Fruit fly (Drosophila melanogaster) whole organism, embryonic: ENCODE measurements around the gene Cep290.

Source experiments
- Atf3 ChIP-seq: fragments of 200-800 bp; sonication (Bioruptor generic); optimal IDR thresholded peaks from 3 replicates; lab custom pipeline; 2016; ENCODE audit warnings: missing biosample characterization, missing genetic modification characterization
- Bgb ChIP-seq: fragments of 200-800 bp; sonication (Bioruptor generic); IDR thresholded peaks from 2 replicates; pipeline ENCODE4 v1.3.6; 2022; ENCODE audit warnings: missing biosample characterization, missing genetic modification characterization; ENCODE audit not compliant: partially characterized antibody
- CG10209 ChIP-seq: fragments of 200-800 bp; sonication (Bioruptor generic); optimal IDR thresholded peaks from 3 replicates; lab custom pipeline; 2017; ENCODE audit warnings: missing biosample characterization, mild to moderate bottlenecking, missing genetic modification characterization, missing genetic modification reagents
- CG1024 ChIP-seq: fragments of 200-800 bp; sonication (Bioruptor generic); IDR thresholded peaks from 2 replicates; pipeline ENCODE4 v1.3.6; 2022; ENCODE audit warnings: missing biosample characterization, missing genetic modification characterization
- CG10543 ChIP-seq: fragments of 200-800 bp; sonication (Bioruptor generic); optimal IDR thresholded peaks from 3 replicates; lab custom pipeline; 2017; ENCODE audit warnings: missing biosample characterization, mild to moderate bottlenecking, missing genetic modification characterization, moderate library complexity
- CG11456 ChIP-seq: fragments of 200-800 bp; sonication (Bioruptor generic); IDR thresholded peaks from 3 replicates; pipeline ENCODE4 v1.3.6; 2022; ENCODE audit warnings: missing biosample characterization, missing genetic modification characterization
- CG12744 ChIP-seq: fragments of 200-800 bp; sonication (Bioruptor generic); optimal IDR thresholded peaks from 2 replicates; lab custom pipeline; 2016; ENCODE audit warnings: missing biosample characterization, missing genetic modification characterization
- CG13123 ChIP-seq: fragments of 200-800 bp; sonication (Bioruptor generic); optimal IDR thresholded peaks from 2 replicates; lab custom pipeline; 2016; ENCODE audit warnings: missing biosample characterization, missing genetic modification characterization
- CG14710 ChIP-seq: fragments of 200-800 bp; sonication (Bioruptor generic); optimal IDR thresholded peaks from 3 replicates; lab custom pipeline; 2019; ENCODE audit warnings: missing biosample characterization, mild to moderate bottlenecking, missing genetic modification characterization, moderate library complexity
- CG1603 ChIP-seq: fragments of 200-800 bp; sonication (Bioruptor generic); optimal IDR thresholded peaks from 2 replicates; lab custom pipeline; 2019; ENCODE audit warnings: missing biosample characterization, mild to moderate bottlenecking, missing genetic modification characterization, moderate library complexity
- CG16863 ChIP-seq: fragments of 200-800 bp; sonication (Bioruptor generic); optimal IDR thresholded peaks from 3 replicates; lab custom pipeline; 2016; ENCODE audit warnings: missing biosample characterization, missing genetic modification characterization
- CG18262 ChIP-seq: fragments of 200-800 bp; optimal IDR thresholded peaks from 3 replicates; lab custom pipeline; 2019; ENCODE audit warnings: missing biosample characterization, mild to moderate bottlenecking, missing genetic modification characterization, moderate library complexity
- CG18619 ChIP-seq: fragments of 200-800 bp; sonication (Bioruptor generic); optimal IDR thresholded peaks from 3 replicates; lab custom pipeline; 2017; ENCODE audit warnings: missing biosample characterization, mild to moderate bottlenecking, missing genetic modification characterization
- CG18764 ChIP-seq: fragments of 200-800 bp; sonication (Bioruptor generic); optimal IDR thresholded peaks from 3 replicates; lab custom pipeline; 2016; ENCODE audit warnings: missing biosample characterization, missing genetic modification characterization
- CG2116 ChIP-seq: fragments of 200-800 bp; sonication (Bioruptor generic); optimal IDR thresholded peaks from 3 replicates; lab custom pipeline; 2018; ENCODE audit warnings: missing biosample characterization, mild to moderate bottlenecking, missing genetic modification characterization
- CG30020 ChIP-seq: fragments of 200-800 bp; optimal IDR thresholded peaks from 2 replicates; lab custom pipeline; 2019; ENCODE audit warnings: missing biosample characterization, mild to moderate bottlenecking, missing genetic modification characterization, moderate library complexity
- CG32532 ChIP-seq: fragments of 200-800 bp; sonication (Bioruptor generic); IDR thresholded peaks from 2 replicates; pipeline ENCODE4 v1.3.6; 2022; ENCODE audit warnings: missing biosample characterization, missing genetic modification characterization
- CG4820 ChIP-seq: fragments of 200-800 bp; sonication (Bioruptor generic); optimal IDR thresholded peaks from 3 replicates; lab custom pipeline; 2016; ENCODE audit warnings: missing biosample characterization, missing genetic modification characterization
- CG6683 ChIP-seq: fragments of 200-800 bp; sonication (Bioruptor generic); optimal IDR thresholded peaks from 2 replicates; lab custom pipeline; 2017; ENCODE audit warnings: missing biosample characterization, mild to moderate bottlenecking, missing genetic modification characterization, missing genetic modification reagents
- CG6854 ChIP-seq: fragments of 200-800 bp; sonication (Bioruptor generic); optimal IDR thresholded peaks from 3 replicates; lab custom pipeline; 2017; ENCODE audit warnings: missing biosample characterization, mild to moderate bottlenecking, missing genetic modification characterization
- CG7928 ChIP-seq: fragments of 200-800 bp; sonication (Bioruptor generic); optimal IDR thresholded peaks from 2 replicates; lab custom pipeline; 2017; ENCODE audit warnings: missing biosample characterization, mild to moderate bottlenecking, missing genetic modification characterization
- CrebB ChIP-seq: fragments of 200-800 bp; sonication (Bioruptor generic); optimal IDR thresholded peaks from 3 replicates; lab custom pipeline; 2018; ENCODE audit warnings: missing biosample characterization, mild to moderate bottlenecking, missing genetic modification characterization
- D19A ChIP-seq: fragments of 200-800 bp; optimal IDR thresholded peaks from 3 replicates; lab custom pipeline; 2019; ENCODE audit warnings: missing biosample characterization, mild to moderate bottlenecking, missing genetic modification characterization, moderate library complexity
- Dll ChIP-seq: fragments of 200-800 bp; sonication (Bioruptor generic); IDR thresholded peaks from 4 replicates; pipeline ENCODE4 v1.3.6; 2022; ENCODE audit warnings: missing biosample characterization, missing genetic modification characterization; ENCODE audit not compliant: partially characterized antibody
- E2f2 ChIP-seq: fragments of 200-800 bp; sonication (Bioruptor generic); IDR thresholded peaks from 2 replicates; pipeline ENCODE4 v1.3.6; 2022; ENCODE audit warnings: missing biosample characterization, missing genetic modification characterization
- H2.0 ChIP-seq: fragments of 200-800 bp; sonication (Bioruptor generic); IDR thresholded peaks from 2 replicates; pipeline ENCODE4 v1.3.6; 2022; ENCODE audit warnings: missing biosample characterization, missing genetic modification characterization
- HmgD ChIP-seq: fragments of 200-800 bp; sonication (Bioruptor generic); optimal IDR thresholded peaks from 3 replicates; lab custom pipeline; 2016; ENCODE audit warnings: missing biosample characterization, missing genetic modification characterization
- MESR4 ChIP-seq: fragments of 200-800 bp; sonication (Bioruptor generic); optimal IDR thresholded peaks from 2 replicates; lab custom pipeline; 2018; ENCODE audit warnings: missing biosample characterization, mild to moderate bottlenecking, missing genetic modification characterization, moderate library complexity
- NC2β ChIP-seq: fragments of 200-800 bp; sonication (Bioruptor generic); optimal IDR thresholded peaks from 2 replicates; lab custom pipeline; 2016; ENCODE audit warnings: missing biosample characterization, missing genetic modification characterization
- Oli ChIP-seq: fragments of 200-800 bp; sonication (Bioruptor generic); optimal IDR thresholded peaks from 2 replicates; lab custom pipeline; 2018; ENCODE audit warnings: missing biosample characterization, mild to moderate bottlenecking, missing genetic modification characterization, moderate library complexity
- Opbp ChIP-seq: fragments of 200-800 bp; sonication (Bioruptor generic); IDR thresholded peaks from 3 replicates; pipeline ENCODE4 v1.3.6; 2022; ENCODE audit warnings: missing biosample characterization, missing genetic modification characterization; ENCODE audit not compliant: partially characterized antibody
- Sin3A ChIP-seq: fragments of >200 bp; optimal IDR thresholded peaks from 2 replicates; lab custom pipeline; 2018
- Six4 ChIP-seq: fragments of 200-800 bp; sonication (Bioruptor generic); optimal IDR thresholded peaks from 2 replicates; lab custom pipeline; 2016; ENCODE audit warnings: missing biosample characterization, missing genetic modification characterization
- bbx ChIP-seq: fragments of 200-800 bp; sonication (Bioruptor generic); IDR thresholded peaks from 2 replicates; pipeline ENCODE4 v1.3.6; 2022; ENCODE audit warnings: missing biosample characterization, missing genetic modification characterization; ENCODE audit not compliant: partially characterized antibody
- corto ChIP-seq: fragments of 200-800 bp; sonication (Bioruptor generic); optimal IDR thresholded peaks from 2 replicates; lab custom pipeline; 2016; ENCODE audit warnings: missing biosample characterization, mild to moderate bottlenecking, missing genetic modification characterization, moderate library complexity
- crp ChIP-seq, 2 experiments: fragments of 200-800 bp; sonication (Bioruptor generic); optimal IDR thresholded peaks; 2 replicates in 1 of 2; 3 replicates in 1 of 2; lab custom pipeline; 2017; ENCODE audit warnings: missing biosample characterization in 2 of 2, missing genetic modification characterization in 2 of 2, mild to moderate bottlenecking in 1 of 2, moderate library complexity in 1 of 2
- dimm ChIP-seq: fragments of 200-800 bp; sonication (Bioruptor generic); IDR thresholded peaks from 2 replicates; pipeline ENCODE4 v1.3.6; 2022; ENCODE audit warnings: missing biosample characterization, missing genetic modification characterization
- ftz-f1 ChIP-seq: fragments of 200-800 bp; sonication (Bioruptor generic); optimal IDR thresholded peaks from 2 replicates; lab custom pipeline; 2016; ENCODE audit warnings: missing biosample characterization, missing genetic modification characterization
- jigr1 ChIP-seq: fragments of 200-800 bp; sonication (Bioruptor generic); IDR thresholded peaks from 3 replicates; pipeline ENCODE4 v1.3.6; 2022; ENCODE audit warnings: missing biosample characterization, missing genetic modification characterization
- lmd ChIP-seq: fragments of 200-800 bp; sonication (Bioruptor generic); IDR thresholded peaks from 2 replicates; pipeline ENCODE4 v1.3.6; 2022; ENCODE audit warnings: missing biosample characterization, missing genetic modification characterization
- peb ChIP-seq: fragments of 200-800 bp; sonication (Bioruptor generic); IDR thresholded peaks from 2 replicates; pipeline ENCODE4 v1.3.6; 2022; ENCODE audit warnings: missing biosample characterization, missing genetic modification characterization
- run ChIP-seq: fragments of 200-800 bp; sonication (Bioruptor generic); optimal IDR thresholded peaks from 3 replicates; lab custom pipeline; 2018; ENCODE audit warnings: missing biosample characterization, mild to moderate bottlenecking, missing genetic modification characterization
- sd ChIP-seq: fragments of 200-800 bp; sonication (Bioruptor generic); optimal IDR thresholded peaks from 3 replicates; lab custom pipeline; 2018; ENCODE audit warnings: missing biosample characterization, mild to moderate bottlenecking, missing genetic modification characterization, moderate library complexity
- seq ChIP-seq: fragments of 200-800 bp; sonication (Bioruptor generic); IDR thresholded peaks from 2 replicates; pipeline ENCODE4 v1.3.6; 2022; ENCODE audit warnings: missing biosample characterization, missing genetic modification characterization
- slp2 ChIP-seq: fragments of 200-800 bp; sonication (Bioruptor generic); optimal IDR thresholded peaks from 2 replicates; lab custom pipeline; 2016; ENCODE audit warnings: missing biosample characterization, missing genetic modification characterization
- stwl ChIP-seq: fragments of 200-800 bp; sonication (Bioruptor generic); optimal IDR thresholded peaks from 3 replicates; lab custom pipeline; 2018; ENCODE audit warnings: missing biosample characterization, mild to moderate bottlenecking, missing genetic modification characterization, moderate library complexity
- sug ChIP-seq: fragments of 200-800 bp; optimal IDR thresholded peaks from 2 replicates; lab custom pipeline; 2019; ENCODE audit warnings: missing biosample characterization, mild to moderate bottlenecking, missing genetic modification characterization, moderate library complexity
- tin ChIP-seq: fragments of 200-800 bp; sonication (Bioruptor generic); optimal IDR thresholded peaks from 3 replicates; lab custom pipeline; 2016; ENCODE audit warnings: missing biosample characterization, missing genetic modification characterization
- tna ChIP-seq: fragments of 200-800 bp; sonication (Bioruptor generic); IDR thresholded peaks from 2 replicates; pipeline ENCODE4 v1.3.6; 2022; ENCODE audit warnings: missing biosample characterization, missing genetic modification characterization; ENCODE audit not compliant: partially characterized antibody
- twi ChIP-seq: fragments of 200-800 bp; optimal IDR thresholded peaks from 2 replicates; lab custom pipeline; 2019; ENCODE audit warnings: missing biosample characterization, mild to moderate bottlenecking, missing genetic modification characterization, moderate library complexity

The Cep290 gene

DNA sequence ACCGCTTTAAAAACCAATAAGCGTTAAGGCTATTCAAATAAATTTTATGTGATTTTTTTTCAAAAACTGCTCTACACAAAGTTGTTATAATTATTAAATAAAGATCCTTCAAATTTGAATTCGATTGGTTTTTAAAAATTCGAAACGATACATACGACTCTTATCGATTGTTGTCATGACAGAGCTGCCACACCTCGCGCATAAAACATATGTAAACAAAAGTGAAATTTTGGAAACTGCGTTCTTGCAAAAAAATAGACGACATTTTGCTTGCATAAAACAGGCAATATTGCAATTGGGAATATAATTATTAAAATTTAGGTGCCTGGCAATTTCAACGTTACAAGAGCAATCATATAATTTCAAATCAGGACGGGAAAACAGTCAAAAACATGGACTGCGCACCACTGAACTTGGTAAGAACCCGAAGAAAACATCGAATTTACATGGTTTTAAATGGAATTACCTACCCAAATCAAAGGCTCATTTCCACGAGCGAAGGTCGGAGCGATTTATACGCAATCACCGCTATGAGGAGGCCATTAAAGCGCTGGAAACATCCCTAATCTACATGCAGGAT lies 8.2 kb upstream of the Cep290 start, which contains the start of gene CG42554 (continued):
- TF ChIP-seq slp2 (GFP tag; lab: Kevin White, UChicago) (no peak), bbx (peak; percentile 26; the same call in 1 of the 2 replicates), CG1024 (no peak), CG18764 (GFP tag; lab: Kevin White, UChicago) (no peak), sug (tag; lab: Kevin White, UChicago) (no peak), CG2116 (peak; percentile 61), corto (GFP tag; lab: Kevin White, UChicago) (no peak), CG10209 (GFP tag; lab: Kevin White, UChicago) (no peak), CG32532 (no peak), CG18262 (no peak), crp (GFP tag; optimal IDR thresholded peaks at IDR 0.05; lab: Kevin White, UChicago) (peak in 1 of 2 experiments; percentile 77), E2f2 (GFP tag; lab: Robert Waterston, UW) (peak; percentile 92), CG1603 (peak; percentile 20), stwl (tag; lab: Kevin White, UChicago) (peak; percentile 32), twi (tag; lab: Kevin White, UChicago) (peak; percentile 10), Opbp (GFP tag; lab: Robert Waterston, UW) (peak; percentile 56; the same call in 1 of the 3 replicates), MESR4 (GFP tag; lab: Kevin White, UChicago) (peak; percentile 45), Atf3 (no peak), Dll (peak; percentile 67), NC2β (no peak), Bgb (GFP tag; lab: Robert Waterston, UW) (peak; percentile 58; the same call in 1 of the 2 replicates), D19A (tag; lab: Kevin White, UChicago) (no peak), jigr1 (no peak), ftz-f1 (GFP tag; lab: Kevin White, UChicago) (no peak)

dm6 chr3L:837552-838187 lies 6.1 kb upstream of the Cep290 start, which contains the start of the genes CG13901 and CG13887:
Gene CG13901 (minus strand): TSS chr3L:837821.
Gene CG13887 (plus strand): TSS chr3L:837861.
- TF ChIP-seq HmgD (GFP tag; lab: Kevin White, UChicago) (peak; percentile 89), Oli (tag; lab: Kevin White, UChicago) (peak; percentile 84), sd (tag; lab: Kevin White, UChicago) (peak; percentile 89), tna (GFP tag; lab: Robert Waterston, UW) (no peak), Six4 (GFP tag; lab: Kevin White, UChicago) (peak; percentile 82), CG13123 (GFP tag; lab: Kevin White, UChicago) (peak; percentile 86), CG6854 (peak; percentile 70), CG14710 (tag; lab: Kevin White, UChicago) (peak; percentile 94), CG4820 (GFP tag; lab: Kevin White, UChicago) (peak; percentile 91), CG10543 (GFP tag; lab: Kevin White, UChicago) (peak; percentile 94), CG12744 (GFP tag; lab: Kevin White, UChicago) (peak; percentile 85), H2.0 (GFP tag; lab: Robert Waterston, UW) (peak; percentile 84), CG16863 (GFP tag; lab: Kevin White, UChicago) (peak; percentile 89), CG18619 (GFP tag; lab: Kevin White, UChicago) (peak; percentile 84), dimm (GFP tag; lab: Robert Waterston, UW) (peak; percentile 61; the same call in 1 of the 2 replicates), CG11456 (peak; percentile 88), CG7928 (peak; percentile 68), seq (peak; percentile 79), Sin3A (lab: Kevin White, UChicago) (peak; percentile 97), CrebB (tag; lab: Kevin White, UChicago) (peak; percentile 80), tin (GFP tag; lab: Kevin White, UChicago) (peak; percentile 94), peb (GFP tag; lab: Robert Waterston, UW) (peak; percentile 65; the same call in 1 of the 2 replicates), run (tag; lab: Kevin White, UChicago) (peak; percentile 67), CG6683 (peak; percentile 73), CG30020 (peak; percentile 82), lmd (peak; percentile 89)
